Worm (Caenorhabditis elegans) whole organism, late embryonic: Measurements from ENCODE around the gene mpc-1.

Source experiments
- dmd-4 ChIP-seq: sonication (generic microtip); optimal IDR thresholded peaks from 2 replicates; lab custom pipeline; 2016; ENCODE audit warnings: borderline replicate concordance, missing genetic modification characterization, missing compliant biosample characterization
- fkh-10 ChIP-seq: fragments of 150-350 bp; optimal IDR thresholded peaks from 2 replicates; lab custom pipeline; 2014; ENCODE audit warnings: missing biosample characterization, missing genetic modification reagents, missing genetic modification characterization
- lim-6 ChIP-seq: sonication (generic microtip); optimal IDR thresholded peaks from 2 replicates; lab custom pipeline; 2016; ENCODE audit warnings: missing genetic modification characterization, missing compliant biosample characterization
- pat-9 ChIP-seq: fragments of 200-800 bp; sonication (Bioruptor generic); optimal IDR thresholded peaks from 2 replicates; lab custom pipeline; 2018; ENCODE audit warnings: mild to moderate bottlenecking, missing genetic modification characterization, moderate library complexity, missing compliant biosample characterization
- pha-4 ChIP-seq: fragments of 150-350 bp; optimal IDR thresholded peaks from 2 replicates; lab custom pipeline; 2018; ENCODE audit warnings: missing biosample characterization, missing genetic modification reagents, missing genetic modification characterization
- unc-42 ChIP-seq: sonication (generic microtip); optimal IDR thresholded peaks from 2 replicates; lab custom pipeline; 2016; ENCODE audit warnings: missing genotype, missing genetic modification characterization, missing compliant biosample characterization

- TF ChIP-seq dmd-4 (tag; lab: Kevin White, UChicago) (no peak), pat-9 (tag; lab: Kevin White, UChicago) (no peak), fkh-10 (no peak), lim-6 (tag; lab: Kevin White, UChicago) (no peak), unc-42 (tag; lab: Kevin White, UChicago) (no peak), pha-4 (tag; lab: Kevin White, UChicago) (no peak)
These were observed 28.5 kb downstream of the mpc-1 start, which contains the start of gene nex-3 for ce11 chrIII:4441781-4442180.
